Worm (Caenorhabditis elegans) whole organism, L4 larva: ENCODE measurements around the gene haf-7.
A peak's percentile ranks its signal among the peaks of the same experiment; 100 is the strongest.

ENCODE experiments used
- R02D3.7 ChIP-seq: fragments of 150-350 bp; sonication (generic microtip); optimal IDR thresholded peaks from 3 replicates; lab custom pipeline; 2014; ENCODE audit warnings: missing biosample characterization, missing genetic modification characterization
- T20F7.1 ChIP-seq: fragments of 200-800 bp; sonication (Bioruptor generic); optimal IDR thresholded peaks from 2 replicates; lab custom pipeline; 2018; ENCODE audit warnings: mild to moderate bottlenecking, missing genetic modification characterization, missing compliant biosample characterization
- T26A8.4 ChIP-seq: fragments of 200-800 bp; sonication (Bioruptor generic); IDR thresholded peaks from 2 replicates; pipeline ENCODE4 v1.3.6; 2022; ENCODE audit warnings: missing genetic modification characterization, missing compliant biosample characterization
- Y5F2A.4 ChIP-seq: fragments of 200-800 bp; sonication (Bioruptor generic); optimal IDR thresholded peaks from 2 replicates; lab custom pipeline; 2018; ENCODE audit warnings: mild to moderate bottlenecking, missing genetic modification characterization, missing compliant biosample characterization
- Y75B8A.6 ChIP-seq: fragments of 200-800 bp; sonication (Bioruptor generic); IDR thresholded peaks from 2 replicates; pipeline ENCODE4 v1.3.6; 2022; ENCODE audit warnings: missing genetic modification reagents, missing genetic modification characterization, missing compliant biosample characterization
- ZK337.2 ChIP-seq: fragments of 200-800 bp; sonication (Bioruptor generic); IDR thresholded peaks from 2 replicates; pipeline ENCODE4 v1.3.6; 2022; ENCODE audit warnings: missing genetic modification reagents, missing genetic modification characterization, missing compliant biosample characterization
- ZK546.5 ChIP-seq, 2 experiments: sonication (generic microtip); optimal IDR thresholded peaks; 2 replicates each; lab custom pipeline; 2017; ENCODE audit warnings: missing biosample characterization in 2 of 2, missing genetic modification characterization in 2 of 2
- aha-1 ChIP-seq: fragments of 150-350 bp; peaks from one replicate; lab custom pipeline; 2014; ENCODE audit warnings: missing biosample characterization, missing genetic modification characterization
- attf-4 ChIP-seq: sonication (generic microtip); optimal IDR thresholded peaks from 3 replicates; lab custom pipeline; 2017; ENCODE audit warnings: missing biosample characterization, missing genetic modification characterization
- ceh-28 ChIP-seq: fragments of 150-350 bp; optimal IDR thresholded peaks from 2 replicates; lab custom pipeline; 2014; ENCODE audit warnings: missing biosample characterization, missing genetic modification reagents, missing genetic modification characterization
- ceh-62 ChIP-seq: sonication (generic microtip); optimal IDR thresholded peaks from 2 replicates; lab custom pipeline; 2017; ENCODE audit warnings: missing biosample characterization, missing genetic modification characterization
- ces-1 ChIP-seq: fragments of 150-350 bp; sonication (generic microtip); optimal IDR thresholded peaks from 4 replicates; lab custom pipeline; 2014; ENCODE audit warnings: missing biosample characterization, missing genetic modification reagents, missing genetic modification characterization
- ctbp-1 ChIP-seq: fragments of 200-800 bp; sonication (Bioruptor generic); IDR thresholded peaks from 2 replicates; pipeline ENCODE4 v1.3.6; 2022; ENCODE audit warnings: missing genetic modification reagents, missing genetic modification characterization, missing compliant biosample characterization
- daf-12 ChIP-seq: fragments of 150-350 bp; optimal IDR thresholded peaks from 2 replicates; lab custom pipeline; 2014; ENCODE audit warnings: missing biosample characterization, missing genetic modification reagents, missing genetic modification characterization
- daf-16 ChIP-seq, 3 experiments: sonication (generic microtip); optimal IDR thresholded peaks; 2 replicates each; lab custom pipeline; 2016 to 2017; ENCODE audit warnings: missing genetic modification characterization in 3 of 3, missing genetic modification reagents in 3 of 3, mild to moderate bottlenecking in 2 of 3, missing compliant biosample characterization in 2 of 3, missing biosample characterization in 1 of 3, moderate library complexity in 1 of 3
- dpl-1 ChIP-seq: fragments of 150-350 bp; optimal IDR thresholded peaks from 2 replicates; lab custom pipeline; 2014; ENCODE audit warnings: missing biosample characterization, missing genetic modification reagents, missing genetic modification characterization
- duxl-1 ChIP-seq: sonication (generic microtip); optimal IDR thresholded peaks from 2 replicates; lab custom pipeline; 2016; ENCODE audit warnings: mild to moderate bottlenecking, missing genetic modification characterization, moderate library complexity, missing compliant biosample characterization; ENCODE audit not compliant: poor library complexity
- fos-1 ChIP-seq: fragments of 150-350 bp; optimal IDR thresholded peaks from 2 replicates; lab custom pipeline; 2014; ENCODE audit warnings: missing biosample characterization, missing genetic modification characterization
- hif-1 ChIP-seq, 2 experiments: sonication (generic microtip); optimal IDR thresholded peaks; 2 replicates each; lab custom pipeline; 2016 to 2017; ENCODE audit warnings: missing compliant biosample characterization in 2 of 2, missing genetic modification characterization in 2 of 2, missing genetic modification reagents in 2 of 2, missing genotype in 2 of 2, mild to moderate bottlenecking in 1 of 2
- hlh-30 ChIP-seq: sonication (generic microtip); optimal IDR thresholded peaks from 2 replicates; lab custom pipeline; 2017; ENCODE audit warnings: antibody characterized with exemption, mild to moderate bottlenecking, missing genetic modification characterization, missing compliant biosample characterization; ENCODE audit not compliant: insufficient read depth
- hmg-1.1 ChIP-seq: fragments of 200-800 bp; sonication (Bioruptor generic); IDR thresholded peaks from 2 replicates; pipeline ENCODE4 v1.3.6; 2022; ENCODE audit warnings: missing genetic modification reagents, missing genetic modification characterization, missing compliant biosample characterization
- jun-1 ChIP-seq: fragments of 150-350 bp; optimal IDR thresholded peaks from 2 replicates; lab custom pipeline; 2014; ENCODE audit warnings: missing biosample characterization, missing genetic modification reagents, missing genetic modification characterization
- lin-1 ChIP-seq: fragments of 200-800 bp; sonication (Bioruptor generic); IDR thresholded peaks from 2 replicates; pipeline ENCODE4 v1.3.6; 2022; ENCODE audit warnings: missing genetic modification reagents, missing genetic modification characterization, missing compliant biosample characterization
- lin-38 ChIP-seq: fragments of 200-800 bp; sonication (Bioruptor generic); IDR thresholded peaks from 2 replicates; pipeline ENCODE4 v1.3.6; 2022; ENCODE audit warnings: missing genetic modification reagents, missing genetic modification characterization, missing compliant biosample characterization
- lin-39 ChIP-seq: fragments of 150-350 bp; optimal IDR thresholded peaks from 2 replicates; lab custom pipeline; 2014; ENCODE audit warnings: missing biosample characterization, missing genetic modification reagents, missing genetic modification characterization
- lir-3 ChIP-seq: sonication (generic microtip); optimal IDR thresholded peaks from 2 replicates; lab custom pipeline; 2016; ENCODE audit warnings: mild to moderate bottlenecking, missing genetic modification characterization, missing compliant biosample characterization
- mdl-1 ChIP-seq, 2 experiments: fragments of 150-350 bp in 1 of 2; sonication (generic microtip) in 1 of 2; optimal IDR thresholded peaks; 2 replicates each; lab custom pipeline; 2014 to 2017; ENCODE audit warnings: missing biosample characterization in 2 of 2, missing genetic modification characterization in 2 of 2
- mdt-29 ChIP-seq: fragments of 200-800 bp; sonication (Bioruptor generic); IDR thresholded peaks from 2 replicates; pipeline ENCODE4 v1.3.6; 2022; ENCODE audit warnings: missing genetic modification reagents, missing genetic modification characterization, missing compliant biosample characterization
- mes-2 ChIP-seq: sonication (generic microtip); optimal IDR thresholded peaks from 2 replicates; lab custom pipeline; 2016; ENCODE audit warnings: missing genotype, mild to moderate bottlenecking, missing genetic modification characterization, missing compliant biosample characterization; ENCODE audit not compliant: poor library complexity, severe bottlenecking
- nhr-10 ChIP-seq: fragments of 150-350 bp; optimal IDR thresholded peaks from 2 replicates; lab custom pipeline; 2014; ENCODE audit warnings: missing biosample characterization, missing genetic modification characterization
- nhr-111 ChIP-seq: fragments of 200-800 bp; sonication (Bioruptor generic); optimal IDR thresholded peaks from 2 replicates; lab custom pipeline; 2018; ENCODE audit warnings: mild to moderate bottlenecking, missing genetic modification characterization, missing compliant biosample characterization
- nhr-237 ChIP-seq: sonication (generic microtip); optimal IDR thresholded peaks from 2 replicates; lab custom pipeline; 2017; ENCODE audit warnings: missing biosample characterization, missing genetic modification characterization
- nhr-25 ChIP-seq: sonication (generic microtip); optimal IDR thresholded peaks from 2 replicates; lab custom pipeline; 2017; ENCODE audit warnings: missing genetic modification characterization, mild to moderate bottlenecking, missing compliant biosample characterization, antibody characterized with exemption, moderate library complexity, borderline replicate concordance; ENCODE audit not compliant: insufficient read depth
- nhr-41 ChIP-seq: fragments of 200-800 bp; sonication (Bioruptor generic); IDR thresholded peaks from 2 replicates; pipeline ENCODE4 v1.3.6; 2022; ENCODE audit warnings: missing genetic modification reagents, missing genetic modification characterization, missing compliant biosample characterization
- nhr-6 ChIP-seq: fragments of 150-350 bp; optimal IDR thresholded peaks from 2 replicates; lab custom pipeline; 2014; ENCODE audit warnings: missing biosample characterization, missing genetic modification characterization
- php-3 ChIP-seq: fragments of 200-800 bp; sonication (Bioruptor generic); IDR thresholded peaks from 2 replicates; pipeline ENCODE4 v1.3.6; 2022; ENCODE audit warnings: missing genetic modification reagents, missing genetic modification characterization, missing compliant biosample characterization
- saeg-2 ChIP-seq: fragments of 200-800 bp; sonication (Bioruptor generic); IDR thresholded peaks from 2 replicates; pipeline ENCODE4 v1.3.6; 2022; ENCODE audit warnings: missing genetic modification reagents, missing genetic modification characterization, missing compliant biosample characterization
- skn-1 ChIP-seq: fragments of 150-350 bp; optimal IDR thresholded peaks from 2 replicates; lab custom pipeline; 2014; ENCODE audit warnings: missing biosample characterization, missing genetic modification characterization
- snpc-4 ChIP-seq: fragments of 150-350 bp; optimal IDR thresholded peaks from 2 replicates; lab custom pipeline; 2014; ENCODE audit warnings: missing biosample characterization, missing genetic modification characterization
- spr-3 ChIP-seq: fragments of 200-800 bp; sonication (Bioruptor generic); optimal IDR thresholded peaks from 2 replicates; lab custom pipeline; 2018; ENCODE audit warnings: mild to moderate bottlenecking, missing genetic modification characterization, missing compliant biosample characterization
- tag-97 ChIP-seq: fragments of 200-800 bp; sonication (Bioruptor generic); IDR thresholded peaks from 2 replicates; pipeline ENCODE4 v1.3.6; 2022; ENCODE audit warnings: missing genetic modification characterization, missing compliant biosample characterization
- unc-130 ChIP-seq: sonication (generic microtip); optimal IDR thresholded peaks from 2 replicates; lab custom pipeline; 2016; ENCODE audit warnings: missing genetic modification reagents, missing genetic modification characterization, missing compliant biosample characterization
- unc-39 ChIP-seq: sonication (generic microtip); optimal IDR thresholded peaks from 2 replicates; lab custom pipeline; 2017; ENCODE audit warnings: missing biosample characterization, missing genetic modification characterization
- vab-7 ChIP-seq: fragments of 200-800 bp; sonication (Bioruptor generic); IDR thresholded peaks from 2 replicates; pipeline ENCODE4 v1.3.6; 2022; ENCODE audit warnings: missing genetic modification reagents, missing genetic modification characterization, missing compliant biosample characterization
- zip-11 ChIP-seq: fragments of 200-800 bp; sonication (Bioruptor generic); IDR thresholded peaks from 2 replicates; pipeline ENCODE4 v1.3.6; 2022; ENCODE audit warnings: missing genetic modification characterization, missing compliant biosample characterization
- ztf-7 ChIP-seq: fragments of 150-350 bp; optimal IDR thresholded peaks from 2 replicates; lab custom pipeline; 2014; ENCODE audit warnings: missing biosample characterization, missing genetic modification characterization

haf-7 gene

ce11 chrV:14728754-14729153 lies 44.3 kb upstream of the haf-7 start, which contains the start of gene Y50E8A.2:
TSS of gene Y50E8A.2 (minus strand) at chrV:14728854.
- no peak for TF ChIP-seq T26A8.4 (GFP tag; lab: Robert Waterston, UW)
- TF ChIP-seq, all 104 proteins: peak for 0

- TF ChIP-seq Y5F2A.4 (GFP tag; lab: Kevin White, UChicago) = no peak
- no peak for TF ChIP-seq dpl-1 (GFP tag; lab: Kevin White, UChicago)
- TF ChIP-seq T20F7.1 = no peak
These were observed 43.7 kb upstream of the haf-7 start, which contains the start of gene oig-3 for ce11 chrV:14729343-14729742. TSS of gene oig-3 (plus strand) at chrV:14729643.

- TF ChIP-seq hlh-30 (tag; lab: Kevin White, UChicago) = no peak
- no peak for TF ChIP-seq ZK337.2 (GFP tag; lab: Robert Waterston, UW)
- no peak for TF ChIP-seq lir-3 (tag; lab: Kevin White, UChicago)
- no peak for TF ChIP-seq ceh-28
- no peak for TF ChIP-seq nhr-111 (GFP tag; lab: Kevin White, UChicago)
- no peak for TF ChIP-seq lin-1 (GFP tag; lab: Robert Waterston, UW)
- no peak for TF ChIP-seq saeg-2
- no peak for TF ChIP-seq hmg-1.1
- no peak for TF ChIP-seq nhr-41 (GFP tag; lab: Robert Waterston, UW)
- TF ChIP-seq fos-1 = no peak
- TF ChIP-seq ZK546.5 (tag; optimal IDR thresholded peaks at IDR 0.05; lab: Kevin White, UChicago) = no peak
- TF ChIP-seq unc-39 (tag; lab: Kevin White, UChicago) = no peak
- peak; percentile 27 for TF ChIP-seq ces-1 (GFP tag; lab: Kevin White, UChicago)
- TF ChIP-seq tag-97 (GFP tag; lab: Robert Waterston, UW) = no peak
- TF ChIP-seq lin-39 (tag; lab: Kevin White, UChicago) = no peak
- TF ChIP-seq jun-1 (tag; lab: Kevin White, UChicago) = no peak
- TF ChIP-seq zip-11 (GFP tag; lab: Robert Waterston, UW) = no peak
- TF ChIP-seq skn-1 (tag; lab: Kevin White, UChicago) = no peak
- TF ChIP-seq nhr-237 (tag; lab: Kevin White, UChicago) = no peak
- TF ChIP-seq unc-130 = no peak
- no peak for TF ChIP-seq daf-12 (tag; lab: Kevin White, UChicago)
- no peak for TF ChIP-seq attf-4
- peak; percentile 52 for TF ChIP-seq R02D3.7 (tag; lab: Kevin White, UChicago)
- TF ChIP-seq ceh-62 (tag; lab: Kevin White, UChicago) = no peak
- TF ChIP-seq mdl-1 (tag; optimal IDR thresholded peaks at IDR 0.05; lab: Kevin White, UChicago) = no peak
- TF ChIP-seq nhr-10 (tag; lab: Kevin White, UChicago) = no peak
- no peak for TF ChIP-seq ctbp-1 (GFP tag; lab: Robert Waterston, UW)
- TF ChIP-seq spr-3 = no peak
- no peak for TF ChIP-seq T20F7.1
- peak; percentile 85; the same call in 1 of the 2 replicates for TF ChIP-seq lin-38 (GFP tag; lab: Robert Waterston, UW)
- no peak for TF ChIP-seq daf-16 (GFP tag; optimal IDR thresholded peaks at IDR 0.05; lab: Kevin White, UChicago)
- TF ChIP-seq daf-16 (tag; optimal IDR thresholded peaks at IDR 0.05; lab: Kevin White, UChicago) = no peak
- no peak for TF ChIP-seq vab-7 (GFP tag; lab: Robert Waterston, UW)
- no peak for TF ChIP-seq mdt-29
- TF ChIP-seq Y75B8A.6 (GFP tag; lab: Robert Waterston, UW) = no peak
- TF ChIP-seq ztf-7 (tag; lab: Kevin White, UChicago) = no peak
- TF ChIP-seq duxl-1 = no peak
- TF ChIP-seq nhr-25 (tag; lab: Kevin White, UChicago) = no peak
- TF ChIP-seq snpc-4 (tag; lab: Kevin White, UChicago) = no peak
- no peak for TF ChIP-seq hif-1 (tag; optimal IDR thresholded peaks at IDR 0.05; lab: Kevin White, UChicago)
- peak; percentile 87 for TF ChIP-seq nhr-6 (tag; lab: Kevin White, UChicago)
- TF ChIP-seq dpl-1 (GFP tag; lab: Kevin White, UChicago) = peak; percentile 84
- TF ChIP-seq php-3 = no peak
- TF ChIP-seq mes-2 = peak; percentile 35
- TF ChIP-seq aha-1 = peak; percentile 89
These were observed 38.8 kb upstream of the haf-7 start, which contains the start of gene unc-61 for ce11 chrV:14734187-14734765. TSS of gene unc-61 (minus strand) at chrV:14734237.
